Worm (Caenorhabditis elegans): Measurements from ENCODE around the gene clec-61.

ce11 chrII:10464230-10464920 lies 26.0 kb downstream of the clec-61 start, which contains the start of the genes ZK673.6 and sdz-37:
- TF ChIP-seq let-526 (GFP tag; IDR thresholded peaks at IDR 0.05) (no peak), hsf-1 (GFP tag; IDR thresholded peaks at IDR 0.05) (no peak), hlh-26 (GFP tag; conservative IDR thresholded peaks at IDR 0.05) (no peak), F57C9.4 (tag; optimal IDR thresholded peaks at IDR 0.05) (no peak), madf-6 (GFP tag; IDR thresholded peaks at IDR 0.05) (no peak), ztf-6 (GFP tag; IDR thresholded peaks at IDR 0.05) (no peak), attf-5 (GFP tag; optimal IDR thresholded peaks at IDR 0.05) (no peak), egl-18 (GFP tag; IDR thresholded peaks at IDR 0.05) (no peak), lin-35 (GFP tag; optimal IDR thresholded peaks at IDR 0.05) (no peak)

All from whole organism, young adult.